Fruit fly (Drosophila melanogaster) whole organism, embryonic: ENCODE results near the gene SP1173.
A peak's percentile ranks its signal among the peaks of the same experiment; 100 is the strongest.

ENCODE experiments used
- Atf-2 ChIP-seq: fragments of 200-800 bp; sonication (Bioruptor generic); optimal IDR thresholded peaks from 2 replicates; lab custom pipeline; 2016; ENCODE audit warnings: missing biosample characterization, missing genetic modification characterization
- CG10321 ChIP-seq: fragments of 200-800 bp; sonication (Bioruptor generic); IDR thresholded peaks from 2 replicates; pipeline ENCODE4 v1.3.6; 2022; ENCODE audit warnings: missing biosample characterization, missing genetic modification characterization
- CG11696 ChIP-seq: fragments of 200-800 bp; sonication (Bioruptor generic); IDR thresholded peaks from 2 replicates; pipeline ENCODE4 v1.3.6; 2022; ENCODE audit warnings: missing biosample characterization, missing genetic modification characterization
- CG13775 ChIP-seq: fragments of 200-800 bp; sonication (Bioruptor generic); optimal IDR thresholded peaks from 3 replicates; lab custom pipeline; 2017; ENCODE audit warnings: missing biosample characterization, mild to moderate bottlenecking, missing genetic modification characterization
- CG14667 ChIP-seq: fragments of 200-800 bp; sonication (Bioruptor generic); IDR thresholded peaks from 2 replicates; pipeline ENCODE4 v1.3.6; 2022; ENCODE audit warnings: missing biosample characterization, missing genetic modification characterization
- CG17328 ChIP-seq: fragments of 200-800 bp; sonication (Bioruptor generic); IDR thresholded peaks from 2 replicates; pipeline ENCODE4 v1.3.6; 2022; ENCODE audit warnings: missing biosample characterization, missing genetic modification characterization
- CG2120 ChIP-seq: fragments of 200-800 bp; sonication (Bioruptor generic); optimal IDR thresholded peaks from 3 replicates; lab custom pipeline; 2016; ENCODE audit warnings: missing biosample characterization, missing genetic modification characterization
- CG2202 ChIP-seq: fragments of 200-800 bp; sonication (Bioruptor generic); optimal IDR thresholded peaks from 2 replicates; lab custom pipeline; 2018; ENCODE audit warnings: missing biosample characterization, mild to moderate bottlenecking, missing genetic modification characterization
- CG2875 ChIP-seq: fragments of 200-800 bp; sonication (Bioruptor generic); optimal IDR thresholded peaks from 2 replicates; lab custom pipeline; 2017; ENCODE audit warnings: missing biosample characterization, mild to moderate bottlenecking, missing genetic modification characterization, missing genetic modification reagents
- CG31224 ChIP-seq: fragments of 200-800 bp; sonication (Bioruptor generic); IDR thresholded peaks from 2 replicates; pipeline ENCODE4 v1.3.6; 2022; ENCODE audit warnings: missing biosample characterization, missing genetic modification characterization
- CG31365 ChIP-seq: fragments of 200-800 bp; sonication (Bioruptor generic); optimal IDR thresholded peaks from 2 replicates; lab custom pipeline; 2018; ENCODE audit warnings: missing biosample characterization, mild to moderate bottlenecking, missing genetic modification characterization
- CG6272 ChIP-seq: fragments of 200-800 bp; sonication (Bioruptor generic); IDR thresholded peaks from 2 replicates; pipeline ENCODE4 v1.3.6; 2022; ENCODE audit warnings: missing biosample characterization, missing genetic modification characterization
- CG6813 ChIP-seq: fragments of 200-800 bp; sonication (Bioruptor generic); optimal IDR thresholded peaks from 2 replicates; lab custom pipeline; 2017; ENCODE audit warnings: missing biosample characterization, missing genetic modification characterization, mild to moderate bottlenecking, moderate library complexity, missing genetic modification reagents
- CG7271 ChIP-seq: fragments of 200-800 bp; sonication (Bioruptor generic); optimal IDR thresholded peaks from 2 replicates; lab custom pipeline; 2018; ENCODE audit warnings: missing biosample characterization, mild to moderate bottlenecking, missing genetic modification characterization, moderate library complexity
- CG7745 ChIP-seq: fragments of 200-800 bp; sonication (Bioruptor generic); optimal IDR thresholded peaks from 2 replicates; lab custom pipeline; 2018; ENCODE audit warnings: missing biosample characterization, mild to moderate bottlenecking, missing genetic modification characterization, moderate library complexity
- CG9797 ChIP-seq: fragments of 200-800 bp; sonication (Bioruptor generic); optimal IDR thresholded peaks from 3 replicates; lab custom pipeline; 2018; ENCODE audit warnings: missing biosample characterization, mild to moderate bottlenecking, missing genetic modification characterization
- CrebB ChIP-seq: fragments of 200-800 bp; sonication (Bioruptor generic); optimal IDR thresholded peaks from 3 replicates; lab custom pipeline; 2018; ENCODE audit warnings: missing biosample characterization, mild to moderate bottlenecking, missing genetic modification characterization
- Dad ChIP-seq: fragments of 200-800 bp; sonication (Bioruptor generic); optimal IDR thresholded peaks from 3 replicates; lab custom pipeline; 2016; ENCODE audit warnings: missing biosample characterization, missing genetic modification characterization
- Dfd ChIP-seq, 2 experiments: fragments of >200 bp; optimal IDR thresholded peaks; 2 replicates each; lab custom pipeline; 2017; ENCODE audit warnings: missing biosample characterization in 2 of 2, missing genetic modification characterization in 2 of 2
- Drgx ChIP-seq: fragments of 200-800 bp; sonication (Bioruptor generic); IDR thresholded peaks from 2 replicates; pipeline ENCODE4 v1.3.6; 2022; ENCODE audit warnings: missing biosample characterization, missing genetic modification characterization
- Gsc ChIP-seq: fragments of 200-800 bp; sonication (Bioruptor generic); IDR thresholded peaks from 2 replicates; pipeline ENCODE4 v1.3.6; 2022; ENCODE audit warnings: missing biosample characterization, missing genetic modification characterization
- HLH4C ChIP-seq: fragments of 200-800 bp; sonication (Bioruptor generic); IDR thresholded peaks from 3 replicates; pipeline ENCODE4 v1.3.6; 2022; ENCODE audit warnings: missing biosample characterization, missing genetic modification characterization; ENCODE audit not compliant: partially characterized antibody
- Hey ChIP-seq: fragments of 200-800 bp; sonication (Bioruptor generic); optimal IDR thresholded peaks from 3 replicates; lab custom pipeline; 2018; ENCODE audit warnings: missing biosample characterization, mild to moderate bottlenecking, missing genetic modification characterization
- Lhr ChIP-seq: fragments of 200-800 bp; sonication (Bioruptor generic); optimal IDR thresholded peaks from 3 replicates; lab custom pipeline; 2017; ENCODE audit warnings: mild to moderate bottlenecking, missing biosample characterization, missing genetic modification reagents, missing genetic modification characterization
- Mes4 ChIP-seq: fragments of 200-800 bp; sonication (Bioruptor generic); optimal IDR thresholded peaks from 2 replicates; lab custom pipeline; 2016; ENCODE audit warnings: missing biosample characterization, missing genetic modification characterization
- Nf-YB ChIP-seq: fragments of 200-800 bp; sonication (Bioruptor generic); optimal IDR thresholded peaks from 3 replicates; lab custom pipeline; 2019; ENCODE audit warnings: missing biosample characterization, mild to moderate bottlenecking, missing genetic modification characterization, moderate library complexity
- Optix ChIP-seq: fragments of 200-800 bp; sonication (Bioruptor generic); IDR thresholded peaks from 3 replicates; pipeline ENCODE4 v1.3.6; 2022; ENCODE audit warnings: missing biosample characterization, missing genetic modification characterization
- Spps ChIP-seq: fragments of 200-800 bp; sonication (Bioruptor generic); optimal IDR thresholded peaks from 2 replicates; lab custom pipeline; 2018; ENCODE audit warnings: missing biosample characterization, mild to moderate bottlenecking, missing genetic modification characterization
- YL-1 ChIP-seq: fragments of 200-800 bp; sonication (Bioruptor generic); optimal IDR thresholded peaks from 3 replicates; lab custom pipeline; 2017; ENCODE audit warnings: missing biosample characterization, mild to moderate bottlenecking, missing genetic modification characterization
- aop ChIP-seq: fragments of 200-800 bp; sonication (Bioruptor generic); IDR thresholded peaks from 2 replicates; pipeline ENCODE4 v1.3.6; 2022; ENCODE audit warnings: missing biosample characterization, missing genetic modification characterization
- ato ChIP-seq: fragments of 200-800 bp; sonication (Bioruptor generic); IDR thresholded peaks from 2 replicates; pipeline ENCODE4 v1.3.6; 2022; ENCODE audit warnings: missing biosample characterization, missing genetic modification characterization; ENCODE audit not compliant: partially characterized antibody
- bbx ChIP-seq: fragments of 200-800 bp; sonication (Bioruptor generic); IDR thresholded peaks from 2 replicates; pipeline ENCODE4 v1.3.6; 2022; ENCODE audit warnings: missing biosample characterization, missing genetic modification characterization; ENCODE audit not compliant: partially characterized antibody
- btn ChIP-seq: fragments of 200-800 bp; sonication (Bioruptor generic); optimal IDR thresholded peaks from 2 replicates; lab custom pipeline; 2016; ENCODE audit warnings: missing biosample characterization, missing genetic modification characterization
- cas ChIP-seq: fragments of 200-800 bp; sonication (Bioruptor generic); IDR thresholded peaks from 2 replicates; pipeline ENCODE4 v1.3.6; 2022; ENCODE audit warnings: missing biosample characterization, missing genetic modification characterization
- chm ChIP-seq: fragments of 200-800 bp; sonication (Bioruptor generic); IDR thresholded peaks from 2 replicates; pipeline ENCODE4 v1.3.6; 2022; ENCODE audit warnings: missing biosample characterization, missing genetic modification characterization
- ci ChIP-seq: fragments of 200-800 bp; sonication (Bioruptor generic); IDR thresholded peaks from 3 replicates; pipeline ENCODE4 v1.3.6; 2022; ENCODE audit warnings: missing biosample characterization, missing genetic modification characterization
- corto ChIP-seq: fragments of 200-800 bp; sonication (Bioruptor generic); optimal IDR thresholded peaks from 2 replicates; lab custom pipeline; 2016; ENCODE audit warnings: missing biosample characterization, mild to moderate bottlenecking, missing genetic modification characterization, moderate library complexity
- crp ChIP-seq, 2 experiments: fragments of 200-800 bp; sonication (Bioruptor generic); optimal IDR thresholded peaks; 2 replicates in 1 of 2; 3 replicates in 1 of 2; lab custom pipeline; 2017; ENCODE audit warnings: missing biosample characterization in 2 of 2, missing genetic modification characterization in 2 of 2, mild to moderate bottlenecking in 1 of 2, moderate library complexity in 1 of 2
- cwo ChIP-seq: fragments of 200-800 bp; sonication (Bioruptor generic); optimal IDR thresholded peaks from 3 replicates; lab custom pipeline; 2017; ENCODE audit warnings: missing biosample characterization, missing genetic modification characterization, mild to moderate bottlenecking, moderate library complexity, missing genetic modification reagents
- ems ChIP-seq: fragments of 200-800 bp; sonication (Bioruptor generic); optimal IDR thresholded peaks from 3 replicates; lab custom pipeline; 2016; ENCODE audit warnings: missing biosample characterization, missing genetic modification characterization
- fd102C ChIP-seq: fragments of 200-800 bp; sonication (Bioruptor generic); optimal IDR thresholded peaks from 2 replicates; lab custom pipeline; 2018; ENCODE audit warnings: missing biosample characterization, mild to moderate bottlenecking, missing genetic modification characterization, moderate library complexity
- gem ChIP-seq: fragments of 200-800 bp; sonication (Bioruptor generic); optimal IDR thresholded peaks from 2 replicates; lab custom pipeline; 2019; ENCODE audit warnings: missing biosample characterization, mild to moderate bottlenecking, missing genetic modification characterization, moderate library complexity
- gt ChIP-seq: fragments of 200-800 bp; sonication (Bioruptor generic); IDR thresholded peaks from 2 replicates; pipeline ENCODE4 v1.3.6; 2022; ENCODE audit warnings: missing biosample characterization, missing genetic modification characterization
- lab ChIP-seq: fragments of 200-800 bp; sonication (Bioruptor generic); optimal IDR thresholded peaks from 3 replicates; lab custom pipeline; 2017; ENCODE audit warnings: missing biosample characterization, missing genetic modification characterization, mild to moderate bottlenecking, moderate library complexity, missing genetic modification reagents
- lola ChIP-seq, 3 experiments: fragments of >200 bp in 2 of 3; fragments of 200-800 bp in 1 of 3; sonication (Bioruptor generic) in 1 of 3; optimal IDR thresholded peaks; 2 replicates each; lab custom pipeline; 2017 to 2019; ENCODE audit warnings: missing biosample characterization in 3 of 3, missing genetic modification characterization in 3 of 3, mild to moderate bottlenecking in 1 of 3, moderate library complexity in 1 of 3
- luna ChIP-seq: fragments of 200-800 bp; sonication (Bioruptor generic); optimal IDR thresholded peaks from 2 replicates; lab custom pipeline; 2016; ENCODE audit warnings: missing biosample characterization, missing genetic modification characterization
- mld ChIP-seq: fragments of 200-800 bp; sonication (Bioruptor generic); IDR thresholded peaks from 3 replicates; pipeline ENCODE4 v1.3.6; 2022; ENCODE audit warnings: missing biosample characterization, missing genetic modification characterization; ENCODE audit not compliant: partially characterized antibody
- sob ChIP-seq: fragments of 200-800 bp; sonication (Bioruptor generic); IDR thresholded peaks from 2 replicates; pipeline ENCODE4 v1.3.6; 2022; ENCODE audit warnings: missing biosample characterization, missing genetic modification characterization
- tap ChIP-seq: fragments of 200-800 bp; optimal IDR thresholded peaks from 3 replicates; lab custom pipeline; 2019; ENCODE audit warnings: missing biosample characterization, mild to moderate bottlenecking, missing genetic modification characterization, moderate library complexity
- toy ChIP-seq: fragments of 200-800 bp; sonication (Bioruptor generic); IDR thresholded peaks from 2 replicates; pipeline ENCODE4 v1.3.6; 2022; ENCODE audit warnings: missing biosample characterization, missing genetic modification characterization

The SP1173 gene

dm6 chr3L:6705865-6706264, 2.5 kb upstream of the SP1173 start (continued):
- TF ChIP-seq lola (GFP tag; optimal IDR thresholded peaks at IDR 0.05; lab: Kevin White, UChicago) = peak in 1 of 3 experiments; percentile 48
- no peak for TF ChIP-seq luna (GFP tag; lab: Kevin White, UChicago)
- TF ChIP-seq sob (GFP tag; lab: Robert Waterston, UW) = peak; percentile 35; the same call in 1 of the 2 replicates
- TF ChIP-seq CG17328 (GFP tag; lab: Robert Waterston, UW) = peak; percentile 56
- TF ChIP-seq Drgx = no peak
- TF ChIP-seq cas (GFP tag; lab: Robert Waterston, UW) = no peak
- peak; percentile 33 for TF ChIP-seq CG2202
- TF ChIP-seq CG2875 (GFP tag; lab: Kevin White, UChicago) = peak; percentile 1
- no peak for TF ChIP-seq Spps (tag; lab: Kevin White, UChicago)
- no peak for TF ChIP-seq Dfd (GFP tag; optimal IDR thresholded peaks at IDR 0.05; lab: Kevin White, UChicago)
- no peak for TF ChIP-seq CG9797 (GFP tag; lab: Kevin White, UChicago)
- TF ChIP-seq chm (GFP tag; lab: Robert Waterston, UW) = no peak; the same call in 1 of the 2 replicates
- peak; percentile 28 for TF ChIP-seq CG13775 (GFP tag; lab: Kevin White, UChicago)
- peak; percentile 40 for TF ChIP-seq Nf-YB
- TF ChIP-seq CG31224 (GFP tag; lab: Robert Waterston, UW) = peak; percentile 17; the same call in 1 of the 2 replicates
- TF ChIP-seq cwo (GFP tag; lab: Kevin White, UChicago) = peak; percentile 61
- no peak for TF ChIP-seq CrebB (tag; lab: Kevin White, UChicago)
- peak; percentile 13 for TF ChIP-seq Mes4 (GFP tag; lab: Kevin White, UChicago)
- TF ChIP-seq gem (tag; lab: Kevin White, UChicago) = peak; percentile 75
- TF ChIP-seq ato = no peak
- no peak for TF ChIP-seq toy (GFP tag; lab: Robert Waterston, UW)
- peak; percentile 45 for TF ChIP-seq CG2120 (GFP tag; lab: Kevin White, UChicago)
- peak; percentile 65 for TF ChIP-seq lab (GFP tag; lab: Kevin White, UChicago)
- TF ChIP-seq Lhr (GFP tag; lab: Kevin White, UChicago) = peak; percentile 3
- peak; percentile 83 for TF ChIP-seq ci (GFP tag; lab: Robert Waterston, UW)
- TF ChIP-seq tap (tag; lab: Kevin White, UChicago) = peak; percentile 76
- no peak for TF ChIP-seq CG31365 (tag; lab: Kevin White, UChicago)
- no peak for TF ChIP-seq corto
- no peak for TF ChIP-seq CG6272 (GFP tag; lab: Robert Waterston, UW)
- TF ChIP-seq gt (GFP tag; lab: Robert Waterston, UW) = no peak
- no peak for TF ChIP-seq CG14667 (GFP tag; lab: Robert Waterston, UW)
- TF ChIP-seq Atf-2 (GFP tag; lab: Kevin White, UChicago) = no peak
- peak; percentile 38 for TF ChIP-seq ems
- no peak for TF ChIP-seq Gsc
- no peak for TF ChIP-seq Hey (tag; lab: Kevin White, UChicago)
- no peak for TF ChIP-seq CG7745
- peak in 1 of 2 experiments; percentile 4 for TF ChIP-seq crp (GFP tag; optimal IDR thresholded peaks at IDR 0.05; lab: Kevin White, UChicago)
- TF ChIP-seq fd102C (GFP tag; lab: Kevin White, UChicago) = no peak
- no peak for TF ChIP-seq YL-1 (GFP tag; lab: Kevin White, UChicago)
- TF ChIP-seq Dad (GFP tag; lab: Kevin White, UChicago) = peak; percentile 31
- no peak for TF ChIP-seq CG11696 (GFP tag; lab: Robert Waterston, UW)
- no peak for TF ChIP-seq Optix (GFP tag; lab: Robert Waterston, UW)
- TF ChIP-seq btn (GFP tag; lab: Kevin White, UChicago) = no peak
- no peak for TF ChIP-seq mld (GFP tag; lab: Robert Waterston, UW)
- no peak for TF ChIP-seq bbx (GFP tag; lab: Robert Waterston, UW)
- TF ChIP-seq CG7271 (tag; lab: Kevin White, UChicago) = no peak
- TF ChIP-seq HLH4C (GFP tag; lab: Robert Waterston, UW) = no peak
- no peak for TF ChIP-seq CG10321 (GFP tag; lab: Robert Waterston, UW)
- peak; percentile 24 for TF ChIP-seq CG6813
- TF ChIP-seq aop (GFP tag; lab: Robert Waterston, UW) = no peak
